Fruit fly (Drosophila melanogaster) whole organism, embryonic: Measurements from ENCODE around the gene Hsp83.

Experiments
- Antp ChIP-seq: fragments of 200-800 bp; sonication (Bioruptor generic); optimal IDR thresholded peaks from 3 replicates; lab custom pipeline; 2016; ENCODE audit warnings: missing biosample characterization, missing genetic modification characterization
- BtbVII ChIP-seq: fragments of 200-800 bp; sonication (Bioruptor generic); optimal IDR thresholded peaks from 3 replicates; lab custom pipeline; 2017; ENCODE audit warnings: missing biosample characterization, mild to moderate bottlenecking, missing genetic modification characterization
- CG11093 ChIP-seq: fragments of 200-800 bp; sonication (Bioruptor generic); IDR thresholded peaks from 3 replicates; pipeline ENCODE4 v1.3.6; 2022; ENCODE audit warnings: missing biosample characterization, missing genetic modification characterization
- CG12769 ChIP-seq: fragments of 200-800 bp; sonication (Bioruptor generic); optimal IDR thresholded peaks from 2 replicates; lab custom pipeline; 2019; ENCODE audit warnings: missing biosample characterization, mild to moderate bottlenecking, missing genetic modification characterization, moderate library complexity
- CG12942 ChIP-seq: fragments of 200-800 bp; sonication (Bioruptor generic); optimal IDR thresholded peaks from 3 replicates; lab custom pipeline; 2016; ENCODE audit warnings: missing biosample characterization, missing genetic modification characterization
- CG14710 ChIP-seq: fragments of 200-800 bp; sonication (Bioruptor generic); optimal IDR thresholded peaks from 3 replicates; lab custom pipeline; 2019; ENCODE audit warnings: missing biosample characterization, mild to moderate bottlenecking, missing genetic modification characterization, moderate library complexity
- CG1647 ChIP-seq: fragments of 200-800 bp; sonication (Bioruptor generic); optimal IDR thresholded peaks from 3 replicates; lab custom pipeline; 2016; ENCODE audit warnings: missing biosample characterization, missing genetic modification characterization
- CG16779 ChIP-seq: fragments of 200-800 bp; sonication (Bioruptor generic); IDR thresholded peaks from 2 replicates; pipeline ENCODE4 v1.3.6; 2022; ENCODE audit warnings: missing biosample characterization, missing genetic modification characterization
- CG17359 ChIP-seq: fragments of 200-800 bp; sonication (Bioruptor generic); optimal IDR thresholded peaks from 3 replicates; lab custom pipeline; 2018; ENCODE audit warnings: missing biosample characterization, mild to moderate bottlenecking, missing genetic modification characterization, moderate library complexity
- CG2199 ChIP-seq: fragments of 200-800 bp; sonication (Bioruptor generic); IDR thresholded peaks from 3 replicates; pipeline ENCODE4 v1.3.6; 2022; ENCODE audit warnings: missing biosample characterization, missing genetic modification characterization
- CG30431 ChIP-seq: fragments of 200-800 bp; sonication (Bioruptor generic); optimal IDR thresholded peaks from 2 replicates; lab custom pipeline; 2017; ENCODE audit warnings: missing biosample characterization, missing genetic modification characterization
- CG3163 ChIP-seq: fragments of 200-800 bp; sonication (Bioruptor generic); optimal IDR thresholded peaks from 3 replicates; lab custom pipeline; 2016; ENCODE audit warnings: missing biosample characterization, missing genetic modification characterization
- CG3726 ChIP-seq: fragments of 200-800 bp; sonication (Bioruptor generic); IDR thresholded peaks from 3 replicates; pipeline ENCODE4, ENCODE4 v1.3.6; 2022; ENCODE audit warnings: missing biosample characterization, missing genetic modification characterization
- CG4282 ChIP-seq: fragments of 200-800 bp; sonication (Bioruptor generic); optimal IDR thresholded peaks from 2 replicates; lab custom pipeline; 2016; ENCODE audit warnings: missing biosample characterization, missing genetic modification characterization
- CG6813 ChIP-seq: fragments of 200-800 bp; sonication (Bioruptor generic); optimal IDR thresholded peaks from 2 replicates; lab custom pipeline; 2017; ENCODE audit warnings: missing biosample characterization, missing genetic modification characterization, mild to moderate bottlenecking, moderate library complexity, missing genetic modification reagents
- CG7745 ChIP-seq: fragments of 200-800 bp; sonication (Bioruptor generic); optimal IDR thresholded peaks from 2 replicates; lab custom pipeline; 2018; ENCODE audit warnings: missing biosample characterization, mild to moderate bottlenecking, missing genetic modification characterization, moderate library complexity
- CG7786 ChIP-seq: fragments of 200-800 bp; sonication (Bioruptor generic); optimal IDR thresholded peaks from 2 replicates; lab custom pipeline; 2016; ENCODE audit warnings: missing biosample characterization, missing genetic modification characterization
- CG7839 ChIP-seq: fragments of 200-800 bp; sonication (Bioruptor generic); optimal IDR thresholded peaks from 3 replicates; lab custom pipeline; 2018; ENCODE audit warnings: missing biosample characterization, mild to moderate bottlenecking, missing genetic modification characterization, moderate library complexity
- CG7987 ChIP-seq: fragments of 200-800 bp; sonication (Bioruptor generic); optimal IDR thresholded peaks from 2 replicates; lab custom pipeline; 2018; ENCODE audit warnings: missing biosample characterization, mild to moderate bottlenecking, missing genetic modification characterization, moderate library complexity
- CG8944 ChIP-seq: fragments of 200-800 bp; sonication (Bioruptor generic); optimal IDR thresholded peaks from 3 replicates; lab custom pipeline; 2016; ENCODE audit warnings: missing biosample characterization, missing genetic modification characterization
- CG9215 ChIP-seq: fragments of 200-800 bp; sonication (Bioruptor generic); IDR thresholded peaks from 2 replicates; pipeline ENCODE4 v1.3.6; 2022; ENCODE audit warnings: missing biosample characterization, missing genetic modification characterization
- Camta ChIP-seq: fragments of 200-800 bp; sonication (Bioruptor generic); optimal IDR thresholded peaks from 2 replicates; lab custom pipeline; 2016; ENCODE audit warnings: missing biosample characterization, missing genetic modification characterization
- Dad ChIP-seq: fragments of 200-800 bp; sonication (Bioruptor generic); optimal IDR thresholded peaks from 3 replicates; lab custom pipeline; 2016; ENCODE audit warnings: missing biosample characterization, missing genetic modification characterization
- Doc3 ChIP-seq: fragments of 200-800 bp; sonication (Bioruptor generic); IDR thresholded peaks from 3 replicates; pipeline ENCODE4 v1.3.6; 2022; ENCODE audit warnings: missing biosample characterization, missing genetic modification characterization; ENCODE audit not compliant: partially characterized antibody
- GATAe ChIP-seq: fragments of 200-800 bp; sonication (Bioruptor generic); conservative IDR thresholded peaks from 2 replicates; pipeline ENCODE4 v1.3.6; 2022; ENCODE audit warnings: missing biosample characterization, missing genetic modification characterization
- HmgD ChIP-seq: fragments of 200-800 bp; sonication (Bioruptor generic); optimal IDR thresholded peaks from 3 replicates; lab custom pipeline; 2016; ENCODE audit warnings: missing biosample characterization, missing genetic modification characterization
- HmgZ ChIP-seq: fragments of 200-800 bp; sonication (Bioruptor generic); optimal IDR thresholded peaks from 2 replicates; lab custom pipeline; 2018; ENCODE audit warnings: missing biosample characterization, mild to moderate bottlenecking, missing genetic modification characterization
- MBD-R2 ChIP-seq: fragments of 200-800 bp; sonication (Bioruptor generic); IDR thresholded peaks from 2 replicates; pipeline ENCODE4 v1.3.6; 2022; ENCODE audit warnings: missing biosample characterization, missing genetic modification characterization
- NFAT ChIP-seq: fragments of 200-800 bp; sonication (Bioruptor generic); IDR thresholded peaks from 2 replicates; pipeline ENCODE4 v1.3.6; 2022; ENCODE audit warnings: missing biosample characterization, missing genetic modification characterization
- NK7.1 ChIP-seq: fragments of 200-800 bp; sonication (Bioruptor generic); optimal IDR thresholded peaks from 3 replicates; lab custom pipeline; 2016; ENCODE audit warnings: missing biosample characterization, missing genetic modification characterization
- Oaz ChIP-seq: fragments of 200-800 bp; sonication (Bioruptor generic); IDR thresholded peaks from 2 replicates; pipeline ENCODE4 v1.3.6; 2022; ENCODE audit warnings: missing biosample characterization, missing genetic modification characterization
- Pdp1 ChIP-seq, 2 experiments: fragments of 200-800 bp; sonication (Bioruptor generic); optimal IDR thresholded peaks; 3 replicates each; lab custom pipeline; 2016; ENCODE audit warnings: missing biosample characterization in 2 of 2, missing genetic modification characterization in 2 of 2, mild to moderate bottlenecking in 1 of 2, moderate library complexity in 1 of 2
- Side ChIP-seq: fragments of 200-800 bp; sonication (Bioruptor generic); optimal IDR thresholded peaks from 2 replicates; lab custom pipeline; 2016; ENCODE audit warnings: missing biosample characterization, missing genetic modification characterization
- ara ChIP-seq: fragments of 200-800 bp; sonication (Bioruptor generic); IDR thresholded peaks from 2 replicates; pipeline ENCODE4 v1.3.6; 2022; ENCODE audit warnings: missing biosample characterization, missing genetic modification characterization
- ash1 ChIP-seq: fragments of 200-800 bp; sonication (Bioruptor generic); optimal IDR thresholded peaks from 2 replicates; lab custom pipeline; 2018; ENCODE audit warnings: missing biosample characterization, mild to moderate bottlenecking, missing genetic modification characterization
- ci ChIP-seq: fragments of 200-800 bp; sonication (Bioruptor generic); IDR thresholded peaks from 3 replicates; pipeline ENCODE4 v1.3.6; 2022; ENCODE audit warnings: missing biosample characterization, missing genetic modification characterization
- en ChIP-seq: fragments of 200-800 bp; sonication (Bioruptor generic); optimal IDR thresholded peaks from 2 replicates; lab custom pipeline; 2016; ENCODE audit warnings: missing biosample characterization, missing genetic modification characterization
- eyg ChIP-seq: fragments of 200-800 bp; sonication (Bioruptor generic); optimal IDR thresholded peaks from 3 replicates; lab custom pipeline; 2016; ENCODE audit warnings: missing biosample characterization, missing genetic modification characterization
- gt ChIP-seq: fragments of 200-800 bp; sonication (Bioruptor generic); IDR thresholded peaks from 2 replicates; pipeline ENCODE4 v1.3.6; 2022; ENCODE audit warnings: missing biosample characterization, missing genetic modification characterization
- hb ChIP-seq: fragments of 200-800 bp; sonication (Bioruptor generic); IDR thresholded peaks from 3 replicates; pipeline ENCODE4 v1.3.6; 2022; ENCODE audit warnings: missing biosample characterization, missing genetic modification characterization; ENCODE audit not compliant: partially characterized antibody
- her ChIP-seq: fragments of 200-800 bp; sonication (Bioruptor generic); optimal IDR thresholded peaks from 2 replicates; lab custom pipeline; 2016; ENCODE audit warnings: missing biosample characterization, missing genetic modification characterization
- maf-S ChIP-seq: fragments of 200-800 bp; sonication (Bioruptor generic); optimal IDR thresholded peaks from 2 replicates; lab custom pipeline; 2016; ENCODE audit warnings: missing biosample characterization, missing genetic modification characterization
- nau ChIP-seq: fragments of 200-800 bp; sonication (Bioruptor generic); optimal IDR thresholded peaks from 3 replicates; lab custom pipeline; 2017; ENCODE audit warnings: missing biosample characterization, mild to moderate bottlenecking, missing genetic modification characterization, missing genetic modification reagents
- pho ChIP-seq: fragments of 200-800 bp; sonication (Bioruptor generic); optimal IDR thresholded peaks from 2 replicates; lab custom pipeline; 2016; ENCODE audit warnings: missing biosample characterization, missing genetic modification characterization
- unc-4 ChIP-seq: fragments of 200-800 bp; sonication (Bioruptor generic); IDR thresholded peaks from 2 replicates; pipeline ENCODE4 v1.3.6; 2022; ENCODE audit warnings: missing biosample characterization, missing genetic modification characterization; ENCODE audit not compliant: partially characterized antibody
- vvl ChIP-seq: fragments of 200-800 bp; sonication (Bioruptor generic); IDR thresholded peaks from 2 replicates; pipeline ENCODE4 v1.3.6; 2022; ENCODE audit warnings: missing biosample characterization, missing genetic modification characterization
- wek ChIP-seq: fragments of 200-800 bp; sonication (Bioruptor generic); optimal IDR thresholded peaks from 3 replicates; lab custom pipeline; 2018; ENCODE audit warnings: missing biosample characterization, mild to moderate bottlenecking, missing genetic modification characterization, moderate library complexity
- zen2 ChIP-seq: fragments of 200-800 bp; sonication (Bioruptor generic); IDR thresholded peaks from 3 replicates; pipeline ENCODE4 v1.3.6; 2022; ENCODE audit warnings: missing biosample characterization, missing genetic modification characterization; ENCODE audit not compliant: partially characterized antibody

The Hsp83 gene

DNA sequence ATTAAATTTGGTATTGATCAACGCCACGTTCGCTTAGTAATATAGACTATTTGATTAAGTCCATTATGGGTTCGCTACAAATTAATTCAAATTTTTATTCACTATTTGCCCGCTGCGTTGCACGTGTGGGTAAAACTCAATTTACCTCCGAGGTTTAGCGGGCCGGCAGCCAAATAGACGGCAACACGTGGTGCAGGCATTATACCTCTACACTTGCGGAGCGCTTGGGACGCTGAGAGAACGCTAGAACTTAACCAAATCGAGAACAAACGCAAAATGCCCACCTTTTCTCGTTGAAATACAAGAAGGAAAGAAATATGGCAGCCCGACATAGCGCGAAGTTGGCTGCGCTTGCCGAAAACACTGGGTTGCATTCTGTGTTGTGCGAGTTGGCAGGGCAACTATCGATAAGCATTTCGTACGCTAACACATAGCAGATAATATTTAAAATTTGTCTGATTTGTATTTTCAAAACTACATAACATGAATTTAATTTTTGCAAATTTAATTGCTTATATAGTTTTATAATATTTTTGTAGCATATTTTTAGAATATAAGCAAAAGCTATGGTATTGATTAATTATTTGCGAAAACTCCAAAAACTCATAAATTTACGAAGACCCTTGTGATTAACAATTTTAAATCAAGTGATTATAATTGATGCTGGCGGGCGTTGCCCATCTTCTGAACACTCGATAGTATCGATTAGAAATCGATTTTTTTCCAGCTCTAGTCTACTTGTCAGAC lies 30.0 kb downstream of the Hsp83 start, which contains the start of the genes RpL28 and eIF1 (continued):
- TF ChIP-seq HmgD = peak; percentile 87
- TF ChIP-seq gt (GFP tag; lab: Robert Waterston, UW) = peak; percentile 74
- peak; percentile 91 for TF ChIP-seq CG1647
- TF ChIP-seq CG16779 (GFP tag; lab: Robert Waterston, UW) = peak; percentile 84
- TF ChIP-seq unc-4 (GFP tag; lab: Robert Waterston, UW) = peak; percentile 81; the same call in 1 of the 2 replicates
- peak; percentile 95 for TF ChIP-seq NFAT (GFP tag; lab: Robert Waterston, UW)
- TF ChIP-seq CG14710 (tag; lab: Kevin White, UChicago) = peak; percentile 95
- peak; percentile 87 for TF ChIP-seq maf-S (GFP tag; lab: Kevin White, UChicago)
- peak; percentile 58; the same call in 1 of the 3 replicates for TF ChIP-seq CG11093 (GFP tag; lab: Robert Waterston, UW)
- TF ChIP-seq CG2199 (GFP tag; lab: Robert Waterston, UW) = peak; percentile 85; the same call in 2 of the 3 replicates
- peak; percentile 84 for TF ChIP-seq CG7839 (tag; lab: Kevin White, UChicago)
- TF ChIP-seq en (GFP tag; lab: Kevin White, UChicago) = peak; percentile 76
- peak; percentile 78 to 88 for TF ChIP-seq Pdp1 (GFP tag; optimal IDR thresholded peaks at IDR 0.05; lab: Kevin White, UChicago)
- TF ChIP-seq CG9215 (GFP tag; lab: Robert Waterston, UW) = peak; percentile 83
- peak; percentile 91 for TF ChIP-seq CG30431 (GFP tag; lab: Kevin White, UChicago)
- peak; percentile 91 for TF ChIP-seq vvl (GFP tag; lab: Robert Waterston, UW)
- peak; percentile 94 for TF ChIP-seq CG6813 (GFP tag; lab: Kevin White, UChicago)
- peak; percentile 93 for TF ChIP-seq Side (GFP tag; lab: Kevin White, UChicago)
- TF ChIP-seq nau (GFP tag; lab: Kevin White, UChicago) = peak; percentile 89
- TF ChIP-seq wek (GFP tag; lab: Kevin White, UChicago) = peak; percentile 90
- peak; percentile 84 for TF ChIP-seq ara (GFP tag; lab: Robert Waterston, UW)
- peak; percentile 88 for TF ChIP-seq pho (GFP tag; lab: Kevin White, UChicago)
- peak; percentile 64 for TF ChIP-seq CG4282 (GFP tag; lab: Kevin White, UChicago)
- peak; percentile 56 for TF ChIP-seq GATAe (GFP tag; lab: Robert Waterston, UW)
- peak; percentile 81 for TF ChIP-seq CG8944 (GFP tag; lab: Kevin White, UChicago)
- TF ChIP-seq CG17359 (tag; lab: Kevin White, UChicago) = peak; percentile 86
- peak; percentile 84 for TF ChIP-seq CG7786
- TF ChIP-seq BtbVII = peak; percentile 89
- peak; percentile 47; the same call in 2 of the 3 replicates for TF ChIP-seq zen2 (GFP tag; lab: Robert Waterston, UW)
- TF ChIP-seq ci (GFP tag; lab: Robert Waterston, UW) = peak; percentile 97
- peak; percentile 40 for TF ChIP-seq CG7745
- no peak for TF ChIP-seq CG12769
- TF ChIP-seq Antp (GFP tag; lab: Kevin White, UChicago) = peak; percentile 87
- peak; percentile 96 for TF ChIP-seq ash1 (GFP tag; lab: Kevin White, UChicago)
- TF ChIP-seq Doc3 (GFP tag; lab: Robert Waterston, UW) = peak; percentile 81
- peak; percentile 43; the same call in 1 of the 2 replicates for TF ChIP-seq MBD-R2 (GFP tag; lab: Robert Waterston, UW)
- TF ChIP-seq Camta (GFP tag; lab: Kevin White, UChicago) = peak; percentile 91
- peak; percentile 84 for TF ChIP-seq HmgZ (tag; lab: Kevin White, UChicago)
- peak; percentile 98 for TF ChIP-seq CG7987 (GFP tag; lab: Kevin White, UChicago)
- peak; percentile 87 for TF ChIP-seq eyg (GFP tag; lab: Kevin White, UChicago)
- peak; percentile 70 for TF ChIP-seq CG3163 (GFP tag; lab: Kevin White, UChicago)
- peak; percentile 74; the same call in 1 of the 3 replicates for TF ChIP-seq hb
- peak; percentile 83; the same call in 2 of the 3 replicates for TF ChIP-seq CG3726
- peak; percentile 85 for TF ChIP-seq her (GFP tag; lab: Kevin White, UChicago)
- TF ChIP-seq CG12942 (GFP tag; lab: Kevin White, UChicago) = peak; percentile 85
- TF ChIP-seq Dad = peak; percentile 88
- TF ChIP-seq NK7.1 (GFP tag; lab: Kevin White, UChicago) = peak; percentile 84
- TF ChIP-seq Oaz (GFP tag; lab: Robert Waterston, UW) = peak; percentile 80
